Worm (Caenorhabditis elegans) whole organism, L4 larva: ENCODE measurements around the gene clc-6.

Experiments
- ama-1 ChIP-seq: fragments of 150-350 bp; optimal IDR thresholded peaks from 2 replicates; lab custom pipeline; 2014; ENCODE audit warnings: inconsistent platforms, mixed read lengths
- ceh-28 ChIP-seq: fragments of 150-350 bp; optimal IDR thresholded peaks from 2 replicates; lab custom pipeline; 2014; ENCODE audit warnings: missing biosample characterization, missing genetic modification reagents, missing genetic modification characterization
- ceh-82 ChIP-seq: sonication (generic microtip); optimal IDR thresholded peaks from 2 replicates; lab custom pipeline; 2017; ENCODE audit warnings: missing biosample characterization, missing genetic modification characterization
- hlh-30 ChIP-seq: sonication (generic microtip); optimal IDR thresholded peaks from 2 replicates; lab custom pipeline; 2017; ENCODE audit warnings: antibody characterized with exemption, mild to moderate bottlenecking, missing genetic modification characterization, missing compliant biosample characterization; ENCODE audit not compliant: insufficient read depth
- lin-13 ChIP-seq: fragments of 150-350 bp; optimal IDR thresholded peaks from 2 replicates; lab custom pipeline; 2014; ENCODE audit warnings: missing biosample characterization, missing genetic modification reagents, missing genetic modification characterization
- lin-15B ChIP-seq: fragments of 150-350 bp; sonication (generic microtip); optimal IDR thresholded peaks from 3 replicates; lab custom pipeline; 2014; ENCODE audit warnings: missing biosample characterization, missing genetic modification characterization
- nhr-11 ChIP-seq: fragments of 150-350 bp; optimal IDR thresholded peaks from 2 replicates; lab custom pipeline; 2014; ENCODE audit warnings: missing biosample characterization, missing genetic modification characterization
- nhr-25 ChIP-seq: sonication (generic microtip); optimal IDR thresholded peaks from 2 replicates; lab custom pipeline; 2017; ENCODE audit warnings: missing genetic modification characterization, mild to moderate bottlenecking, missing compliant biosample characterization, antibody characterized with exemption, moderate library complexity, borderline replicate concordance; ENCODE audit not compliant: insufficient read depth
- nhr-77 ChIP-seq: fragments of 150-350 bp; optimal IDR thresholded peaks from 2 replicates; lab custom pipeline; 2014; ENCODE audit warnings: missing biosample characterization, missing genetic modification characterization
- pha-4 ChIP-seq, 2 experiments: fragments of 150-350 bp in 1 of 2; fragments of 200-800 bp in 1 of 2; sonication (Bioruptor generic) in 1 of 2; IDR thresholded peaks in 1 of 2; optimal IDR thresholded peaks in 1 of 2; 2 replicates each; pipeline versions ENCODE4 v1.3.6 to Lab custom; 2014 to 2022; ENCODE audit warnings: missing genetic modification characterization in 2 of 2, missing genetic modification reagents in 2 of 2, missing biosample characterization in 1 of 2, missing compliant biosample characterization in 1 of 2
- spr-3 ChIP-seq: fragments of 200-800 bp; sonication (Bioruptor generic); optimal IDR thresholded peaks from 2 replicates; lab custom pipeline; 2018; ENCODE audit warnings: mild to moderate bottlenecking, missing genetic modification characterization, missing compliant biosample characterization
- unc-39 ChIP-seq: sonication (generic microtip); optimal IDR thresholded peaks from 2 replicates; lab custom pipeline; 2017; ENCODE audit warnings: missing biosample characterization, missing genetic modification characterization
- unc-62 ChIP-seq, 3 experiments: fragments of 150-350 bp in 1 of 3; sonication (generic microtip); optimal IDR thresholded peaks in 2 of 3; peaks in 1 of 3; 1 replicate in 1 of 3; 2 replicates in 2 of 3; lab custom pipeline; 2014 to 2017; ENCODE audit warnings: missing biosample characterization in 3 of 3, missing genetic modification characterization in 3 of 3, missing genetic modification reagents in 3 of 3, missing genotype in 1 of 3

DNA sequence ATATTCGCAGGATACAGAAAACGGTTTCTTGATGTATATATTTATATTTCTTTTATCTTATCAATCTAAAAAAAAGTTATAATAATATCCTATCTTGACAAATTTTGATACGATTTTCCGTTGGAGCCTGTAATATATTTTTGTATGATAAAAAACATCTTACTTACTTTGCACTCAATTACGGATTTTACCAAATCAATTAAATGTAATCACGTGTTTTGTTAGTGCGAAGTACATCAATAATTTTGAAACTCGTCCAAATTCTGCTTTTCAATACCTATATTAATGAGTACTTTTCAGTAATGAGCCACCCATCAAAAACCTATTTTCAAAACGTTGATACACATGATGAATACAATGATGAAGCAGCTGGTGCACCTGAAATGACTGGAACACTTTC, 46.6 kb downstream of the clc-6 start, which contains the start of gene T19C4.1:
- TF ChIP-seq ceh-82 (tag; lab: Kevin White, UChicago) (no peak), pha-4 (GFP tag; IDR thresholded peaks at IDR 0.05; lab: Robert Waterston, UW) (no peak), pha-4 (tag; optimal IDR thresholded peaks at IDR 0.05; lab: Kevin White, UChicago) (no peak), nhr-25 (tag; lab: Kevin White, UChicago) (no peak), ceh-28 (tag; lab: Kevin White, UChicago) (no peak), ama-1 (lab: Kevin White, UChicago) (no peak), lin-13 (no peak), spr-3 (GFP tag; lab: Kevin White, UChicago) (no peak), unc-39 (no peak), lin-15B (tag; lab: Kevin White, UChicago) (no peak), nhr-77 (tag; lab: Kevin White, UChicago) (no peak), nhr-11 (tag; lab: Kevin White, UChicago) (no peak), unc-62 (GFP tag; optimal IDR thresholded peaks at IDR 0.05 in 1 of 2; lab: Kevin White, UChicago) (no peak), unc-62 (tag; optimal IDR thresholded peaks at IDR 0.05; lab: Kevin White, UChicago) (no peak), hlh-30 (tag; lab: Kevin White, UChicago) (no peak)
